Worm (Caenorhabditis elegans) whole organism, L2 larva: ENCODE data around the gene C16C4.17.

Experiments used
- C34F6.9 ChIP-seq: fragments of 150-350 bp; optimal IDR thresholded peaks from 2 replicates; lab custom pipeline; 2014; ENCODE audit warnings: missing biosample characterization, missing genetic modification characterization
- F13H6.1 ChIP-seq: sonication (generic microtip); optimal IDR thresholded peaks from 2 replicates; lab custom pipeline; 2016; ENCODE audit warnings: missing genetic modification characterization, missing compliant biosample characterization
- R02D3.7 ChIP-seq: fragments of 150-350 bp; optimal IDR thresholded peaks from 2 replicates; lab custom pipeline; 2014; ENCODE audit warnings: missing biosample characterization, missing genetic modification characterization
- Y55F3AM.14 ChIP-seq: fragments of 200-800 bp; sonication (Bioruptor generic); optimal IDR thresholded peaks from 2 replicates; lab custom pipeline; 2018; ENCODE audit warnings: mild to moderate bottlenecking, missing genetic modification characterization, missing compliant biosample characterization
- ZK546.5 ChIP-seq: sonication (generic microtip); optimal IDR thresholded peaks from 2 replicates; lab custom pipeline; 2017; ENCODE audit warnings: missing biosample characterization, missing genetic modification characterization
- alr-1 ChIP-seq: fragments of 150-350 bp; optimal IDR thresholded peaks from 2 replicates; lab custom pipeline; 2014; ENCODE audit warnings: missing biosample characterization, missing genetic modification characterization
- aly-2 ChIP-seq: fragments of 150-350 bp; optimal IDR thresholded peaks from 2 replicates; lab custom pipeline; 2014; ENCODE audit warnings: missing biosample characterization, missing genetic modification characterization
- ama-1 ChIP-seq: fragments of 150-350 bp; optimal IDR thresholded peaks from 2 replicates; lab custom pipeline; 2018; ENCODE audit warnings: inconsistent platforms
- blmp-1 ChIP-seq: sonication (generic microtip); optimal IDR thresholded peaks from 2 replicates; lab custom pipeline; 2017; ENCODE audit warnings: missing genetic modification characterization, mild to moderate bottlenecking, missing compliant biosample characterization, antibody characterized with exemption, moderate library complexity; ENCODE audit not compliant: insufficient read depth
- ceh-16 ChIP-seq: fragments of 150-350 bp; optimal IDR thresholded peaks from 2 replicates; lab custom pipeline; 2014; ENCODE audit warnings: missing biosample characterization, missing genetic modification characterization
- ceh-82 ChIP-seq: fragments of 150-350 bp; optimal IDR thresholded peaks from 2 replicates; lab custom pipeline; 2014; ENCODE audit warnings: missing biosample characterization, missing genetic modification characterization
- dmd-4 ChIP-seq: sonication (generic microtip); optimal IDR thresholded peaks from 2 replicates; lab custom pipeline; 2017; ENCODE audit warnings: missing biosample characterization, missing genetic modification characterization
- elt-1 ChIP-seq: fragments of 150-350 bp; optimal IDR thresholded peaks from 2 replicates; lab custom pipeline; 2014; ENCODE audit warnings: missing biosample characterization, missing genetic modification characterization
- fos-1 ChIP-seq: fragments of 150-350 bp; optimal IDR thresholded peaks from 2 replicates; lab custom pipeline; 2014; ENCODE audit warnings: missing biosample characterization, missing genetic modification characterization
- lin-11 ChIP-seq: fragments of 150-350 bp; sonication (generic microtip); optimal IDR thresholded peaks from 2 replicates; lab custom pipeline; 2014; ENCODE audit warnings: missing biosample characterization, missing genetic modification characterization, inconsistent platforms, mixed read lengths
- lin-13 ChIP-seq: fragments of 150-350 bp; optimal IDR thresholded peaks from 2 replicates; lab custom pipeline; 2014; ENCODE audit warnings: missing biosample characterization, missing genetic modification reagents, missing genetic modification characterization
- lin-39 ChIP-seq: fragments of 150-350 bp; optimal IDR thresholded peaks from 2 replicates; lab custom pipeline; 2014; ENCODE audit warnings: missing biosample characterization, missing genetic modification reagents, missing genetic modification characterization
- lsy-2 ChIP-seq, 2 experiments: fragments of 150-350 bp in 1 of 2; sonication (generic microtip) in 1 of 2; optimal IDR thresholded peaks; 2 replicates each; lab custom pipeline; 2014 to 2017; ENCODE audit warnings: missing biosample characterization in 2 of 2, missing genetic modification characterization in 2 of 2
- mab-5 ChIP-seq: fragments of 150-350 bp; optimal IDR thresholded peaks from 2 replicates; lab custom pipeline; 2014; ENCODE audit warnings: missing biosample characterization, missing genetic modification characterization
- mdl-1 ChIP-seq, 2 experiments: fragments of 150-350 bp in 1 of 2; sonication (generic microtip) in 1 of 2; optimal IDR thresholded peaks; 2 replicates each; lab custom pipeline; 2017; ENCODE audit warnings: missing biosample characterization in 2 of 2, missing genetic modification characterization in 2 of 2
- nhr-11 ChIP-seq: fragments of 150-350 bp; optimal IDR thresholded peaks from 2 replicates; lab custom pipeline; 2014; ENCODE audit warnings: missing biosample characterization, missing genetic modification characterization
- nhr-12 ChIP-seq: fragments of 150-350 bp; optimal IDR thresholded peaks from 2 replicates; lab custom pipeline; 2014; ENCODE audit warnings: missing biosample characterization, missing genetic modification characterization
- nhr-129 ChIP-seq: fragments of 150-350 bp; optimal IDR thresholded peaks from 2 replicates; lab custom pipeline; 2014; ENCODE audit warnings: missing biosample characterization, missing genetic modification characterization
- nhr-21 ChIP-seq: fragments of 150-350 bp; optimal IDR thresholded peaks from 2 replicates; lab custom pipeline; 2014; ENCODE audit warnings: missing biosample characterization, missing genetic modification characterization
- nhr-23 ChIP-seq: fragments of 150-350 bp; optimal IDR thresholded peaks from 2 replicates; lab custom pipeline; 2014; ENCODE audit warnings: missing biosample characterization, missing genetic modification reagents, missing genetic modification characterization
- nhr-25 ChIP-seq: fragments of 150-350 bp; sonication (generic microtip); optimal IDR thresholded peaks from 3 replicates; lab custom pipeline; 2014; ENCODE audit warnings: missing biosample characterization, missing genetic modification characterization
- nhr-6 ChIP-seq: fragments of 150-350 bp; optimal IDR thresholded peaks from 2 replicates; lab custom pipeline; 2014; ENCODE audit warnings: missing biosample characterization, missing genetic modification characterization
- nhr-77 ChIP-seq: fragments of 150-350 bp; optimal IDR thresholded peaks from 2 replicates; lab custom pipeline; 2014; ENCODE audit warnings: missing biosample characterization, missing genetic modification characterization
- sem-4 ChIP-seq: fragments of 150-350 bp; optimal IDR thresholded peaks from 2 replicates; lab custom pipeline; 2014; ENCODE audit warnings: missing biosample characterization, missing genetic modification reagents, missing genetic modification characterization
- skn-1 ChIP-seq: sonication (generic microtip); optimal IDR thresholded peaks from 2 replicates; lab custom pipeline; 2017; ENCODE audit warnings: missing biosample characterization, missing genetic modification characterization
- sma-9 ChIP-seq, 2 experiments: fragments of 150-350 bp in 1 of 2; sonication (generic microtip) in 1 of 2; optimal IDR thresholded peaks; 2 replicates each; lab custom pipeline; 2014 to 2016; ENCODE audit warnings: missing genetic modification characterization in 2 of 2, mild to moderate bottlenecking in 1 of 2, missing biosample characterization in 1 of 2, missing compliant biosample characterization in 1 of 2, missing genetic modification reagents in 1 of 2, moderate library complexity in 1 of 2
- snpc-4 ChIP-seq: fragments of 150-350 bp; optimal IDR thresholded peaks from 2 replicates; lab custom pipeline; 2014; ENCODE audit warnings: missing biosample characterization, missing genetic modification characterization
- unc-39 ChIP-seq: fragments of 150-350 bp; optimal IDR thresholded peaks from 2 replicates; lab custom pipeline; 2014; ENCODE audit warnings: missing biosample characterization, missing genetic modification characterization
- zag-1 ChIP-seq: fragments of 150-350 bp; optimal IDR thresholded peaks from 2 replicates; lab custom pipeline; 2014; ENCODE audit warnings: missing biosample characterization, missing genetic modification characterization
- ztf-1 ChIP-seq: fragments of 200-800 bp; sonication (Bioruptor generic); conservative IDR thresholded peaks from 2 replicates; pipeline ENCODE4 v1.3.6; 2022; ENCODE audit warnings: missing genetic modification characterization, missing compliant biosample characterization
- ztf-11 ChIP-seq: sonication (generic microtip); optimal IDR thresholded peaks from 2 replicates; lab custom pipeline; 2017; ENCODE audit warnings: missing biosample characterization, missing genetic modification characterization
- ztf-4 ChIP-seq: fragments of 150-350 bp; optimal IDR thresholded peaks from 2 replicates; lab custom pipeline; 2014; ENCODE audit warnings: missing biosample characterization, missing genetic modification characterization

C16C4.17 gene

ce11 chrII:1884635-1885034, 20.3 kb downstream of the C16C4.17 start, which contains the start of gene math-6:
Gene math-6 (minus strand): TSS chrII:1884735.
- no peak for TF ChIP-seq mab-5 (tag; lab: Kevin White, UChicago)
- no peak for TF ChIP-seq nhr-21 (tag; lab: Kevin White, UChicago)

- TF ChIP-seq Y55F3AM.14: no peak
- no peak for TF ChIP-seq sem-4 (tag; lab: Kevin White, UChicago)
- TF ChIP-seq ztf-1 (GFP tag; lab: Robert Waterston, UW): no peak
- TF ChIP-seq ZK546.5 (tag; lab: Kevin White, UChicago): no peak
- no peak for TF ChIP-seq mdl-1 (tag; optimal IDR thresholded peaks at IDR 0.05; lab: Kevin White, UChicago)
- TF ChIP-seq nhr-6 (tag; lab: Kevin White, UChicago): no peak
- TF ChIP-seq lsy-2 (tag; optimal IDR thresholded peaks at IDR 0.05; lab: Kevin White, UChicago): no peak
- TF ChIP-seq blmp-1 (tag; lab: Kevin White, UChicago): no peak
- TF ChIP-seq dmd-4 (tag; lab: Kevin White, UChicago): no peak
- TF ChIP-seq nhr-12 (tag; lab: Kevin White, UChicago): no peak
- no peak for TF ChIP-seq nhr-11 (tag; lab: Kevin White, UChicago)
- no peak for TF ChIP-seq nhr-25 (tag; lab: Kevin White, UChicago)
- TF ChIP-seq skn-1: no peak
- TF ChIP-seq ztf-4 (tag; lab: Kevin White, UChicago): no peak
- no peak for TF ChIP-seq elt-1 (tag; lab: Kevin White, UChicago)
- TF ChIP-seq alr-1 (tag; lab: Kevin White, UChicago): no peak
- no peak for TF ChIP-seq lin-39 (tag; lab: Kevin White, UChicago)
Measured at ce11 chrII:1886379-1886778, 22.0 kb downstream of the C16C4.17 start, which contains the start of gene math-7. Gene math-7 (minus strand): TSS chrII:1886479.

ce11 chrII:1889071-1889470, 24.7 kb downstream of the C16C4.17 start, which contains the start of gene math-8:
Gene math-8 (minus strand): TSS chrII:1889171.
- TF ChIP-seq lsy-2 (tag; optimal IDR thresholded peaks at IDR 0.05; lab: Kevin White, UChicago): no peak
- TF ChIP-seq mdl-1 (tag; optimal IDR thresholded peaks at IDR 0.05; lab: Kevin White, UChicago): no peak
- TF ChIP-seq F13H6.1 (tag; lab: Kevin White, UChicago): no peak
- no peak for TF ChIP-seq elt-1 (tag; lab: Kevin White, UChicago)
- TF ChIP-seq lin-11 (tag; lab: Kevin White, UChicago): no peak
- no peak for TF ChIP-seq ceh-82 (tag; lab: Kevin White, UChicago)
- TF ChIP-seq C34F6.9 (tag; lab: Kevin White, UChicago): no peak
- no peak for TF ChIP-seq Y55F3AM.14
- TF ChIP-seq ztf-11 (tag; lab: Kevin White, UChicago): no peak
- TF ChIP-seq nhr-77 (tag; lab: Kevin White, UChicago): no peak
- no peak for TF ChIP-seq zag-1
- no peak for TF ChIP-seq R02D3.7 (tag; lab: Kevin White, UChicago)
- TF ChIP-seq nhr-129: no peak
- no peak for TF ChIP-seq nhr-23 (tag; lab: Kevin White, UChicago)
- no peak for TF ChIP-seq ZK546.5 (tag; lab: Kevin White, UChicago)
- TF ChIP-seq fos-1: no peak

- TF ChIP-seq unc-39 (tag; lab: Kevin White, UChicago) (no peak), alr-1 (tag; lab: Kevin White, UChicago) (no peak), sem-4 (tag; lab: Kevin White, UChicago) (no peak), lin-13 (GFP tag; lab: Kevin White, UChicago) (no peak), sma-9 (GFP tag; optimal IDR thresholded peaks at IDR 0.05; lab: Kevin White, UChicago) (no peak), sma-9 (tag; optimal IDR thresholded peaks at IDR 0.05; lab: Kevin White, UChicago) (no peak), lin-11 (tag; lab: Kevin White, UChicago) (no peak), nhr-77 (tag; lab: Kevin White, UChicago) (no peak), ama-1 (no peak), snpc-4 (tag; lab: Kevin White, UChicago) (no peak), nhr-23 (tag; lab: Kevin White, UChicago) (no peak), ceh-16 (tag; lab: Kevin White, UChicago) (no peak), aly-2 (tag; lab: Kevin White, UChicago) (no peak), ztf-4 (tag; lab: Kevin White, UChicago) (no peak), lin-39 (tag; lab: Kevin White, UChicago) (no peak), F13H6.1 (tag; lab: Kevin White, UChicago) (no peak)
Measured at ce11 chrII:1890682-1891081, 26.3 kb downstream of the C16C4.17 start, which contains the start of gene math-9. Gene math-9 (minus strand): TSS chrII:1890782.
